Worm (Caenorhabditis elegans) whole organism, L4/young adult: ENCODE measurements around the gene F40C5.2.
"Not testable (repeated sequence)": the region's sequence is repeated elsewhere in the genome, so short reads cannot be mapped to it uniquely, and the experiment has no call there.

Source experiments
- W03F9.2 ChIP-seq: fragments of 150-350 bp; optimal IDR thresholded peaks from 2 replicates; lab custom pipeline; 2014; ENCODE audit warnings: missing biosample characterization, missing genetic modification characterization
- dao-5 ChIP-seq: sonication (generic microtip); optimal IDR thresholded peaks from 2 replicates; lab custom pipeline; 2016; ENCODE audit warnings: missing genotype, missing genetic modification characterization, moderate library complexity, missing compliant biosample characterization
- him-1 ChIP-seq: sonication (generic microtip); optimal IDR thresholded peaks from 2 replicates; lab custom pipeline; 2016; ENCODE audit warnings: missing genotype, missing genetic modification reagents, missing genetic modification characterization, missing compliant biosample characterization

F40C5.2 gene

ce11 chrV:3554869-3555268, 15.9 kb upstream of the F40C5.2 start, which contains the start of gene grl-29:
TSS of gene grl-29 (minus strand) at chrV:3555236.
- TF ChIP-seq W03F9.2 (tag; lab: Kevin White, UChicago) (no peak), dao-5 (no peak), him-1 (tag; lab: Kevin White, UChicago) (no peak)

- TF ChIP-seq him-1 (tag; lab: Kevin White, UChicago) = no peak
- no peak for TF ChIP-seq W03F9.2 (tag; lab: Kevin White, UChicago)
- TF ChIP-seq dao-5 = no peak
Measured at ce11 chrV:3555986-3556385, 14.8 kb upstream of the F40C5.2 start, which contains the start of gene grl-30. TSS of gene grl-30 (plus strand) at chrV:3556286.

- TF ChIP-seq dao-5 = no peak
- no peak for TF ChIP-seq W03F9.2 (tag; lab: Kevin White, UChicago)
- no peak for TF ChIP-seq him-1 (tag; lab: Kevin White, UChicago)
Measured at ce11 chrV:3557422-3557821, 13.4 kb upstream of the F40C5.2 start, which contains the start of gene grl-31. TSS of gene grl-31 (minus strand) at chrV:3557778.

- TF ChIP-seq W03F9.2 (tag; lab: Kevin White, UChicago); him-1 (tag; lab: Kevin White, UChicago); dao-5: not testable (repeated sequence)
Measured at ce11 chrV:3558744-3559143, 12.1 kb upstream of the F40C5.2 start, which contains the start of gene T24A6.1. TSS of gene T24A6.1 (plus strand) at chrV:3559044.

- TF ChIP-seq dao-5; him-1 (tag; lab: Kevin White, UChicago); W03F9.2 (tag; lab: Kevin White, UChicago): not testable (repeated sequence)
Measured at ce11 chrV:3562824-3563223, 8.0 kb upstream of the F40C5.2 start, which contains the start of gene T24A6.16. TSS of gene T24A6.16 (minus strand) at chrV:3562924.

ce11 chrV:3564335-3564734, 6.5 kb upstream of the F40C5.2 start, which contains the start of gene T24A6.17:
TSS of gene T24A6.17 (minus strand) at chrV:3564435.
- TF ChIP-seq W03F9.2 (tag; lab: Kevin White, UChicago); dao-5; him-1 (tag; lab: Kevin White, UChicago): not testable (repeated sequence)

- TF ChIP-seq dao-5; W03F9.2 (tag; lab: Kevin White, UChicago); him-1 (tag; lab: Kevin White, UChicago): not testable (repeated sequence)
Measured at ce11 chrV:3572408-3572807, 1.6 kb downstream of the F40C5.2 start, which contains the start of gene F40C5.1. TSS of gene F40C5.1 (plus strand) at chrV:3572708.

- TF ChIP-seq dao-5 = no peak
Measured at ce11 chrV:3575759-3576158, 5.0 kb downstream of the F40C5.2 start, which contains the start of gene grl-27. TSS of gene grl-27 (minus strand) at chrV:3575859.

- no peak for TF ChIP-seq dao-5
- TF ChIP-seq him-1 (tag; lab: Kevin White, UChicago) = no peak
- peak; percentile 2 for TF ChIP-seq W03F9.2 (tag; lab: Kevin White, UChicago)
Measured at ce11 chrV:3578813-3579212, 8.0 kb downstream of the F40C5.2 start, which contains the start of gene pygl-1. TSS of gene pygl-1 (plus strand) at chrV:3579023.

ce11 chrV:3579248-3579647, 8.5 kb downstream of the F40C5.2 start:
- TF ChIP-seq him-1 (tag; lab: Kevin White, UChicago) = no peak
- TF ChIP-seq dao-5 = no peak
- no peak for TF ChIP-seq W03F9.2 (tag; lab: Kevin White, UChicago)

ce11 chrV:3579795-3580194, 9.0 kb downstream of the F40C5.2 start:
- TF ChIP-seq W03F9.2 (tag; lab: Kevin White, UChicago) (peak; percentile 42), him-1 (tag; lab: Kevin White, UChicago) (no peak)

ce11 chrV:3580385-3580784, 9.6 kb downstream of the F40C5.2 start:
- TF ChIP-seq dao-5 (no peak), W03F9.2 (tag; lab: Kevin White, UChicago) (no peak), him-1 (tag; lab: Kevin White, UChicago) (no peak)

ce11 chrV:3581034-3581433, 10.2 kb downstream of the F40C5.2 start:
- TF ChIP-seq him-1 (tag; lab: Kevin White, UChicago) (no peak), dao-5 (no peak), W03F9.2 (tag; lab: Kevin White, UChicago) (no peak)

ce11 chrV:3581643-3582042, 10.8 kb downstream of the F40C5.2 start:
- TF ChIP-seq him-1 (tag; lab: Kevin White, UChicago) = no peak
- no peak for TF ChIP-seq W03F9.2 (tag; lab: Kevin White, UChicago)
- TF ChIP-seq dao-5 = no peak

ce11 chrV:3582086-3582485, 11.3 kb downstream of the F40C5.2 start:
- no peak for TF ChIP-seq dao-5
- TF ChIP-seq him-1 (tag; lab: Kevin White, UChicago) = no peak
- TF ChIP-seq W03F9.2 (tag; lab: Kevin White, UChicago) = peak; percentile 32
